Worm (Caenorhabditis elegans) whole organism, late embryonic: ENCODE measurements around the gene blos-2.

Source experiments
- ahr-1 ChIP-seq: sonication (generic microtip); optimal IDR thresholded peaks from 2 replicates; lab custom pipeline; 2016; ENCODE audit warnings: missing genetic modification characterization, missing compliant biosample characterization
- ceh-34 ChIP-seq: sonication (generic microtip); optimal IDR thresholded peaks from 2 replicates; lab custom pipeline; 2016; ENCODE audit warnings: mild to moderate bottlenecking, missing genetic modification characterization, missing compliant biosample characterization
- ceh-9 ChIP-seq: sonication (generic microtip); optimal IDR thresholded peaks from 2 replicates; lab custom pipeline; 2016; ENCODE audit warnings: mild to moderate bottlenecking, missing genetic modification characterization, inconsistent platforms, missing compliant biosample characterization
- elt-4 ChIP-seq: sonication (generic microtip); optimal IDR thresholded peaks from 2 replicates; lab custom pipeline; 2016; ENCODE audit warnings: missing genetic modification characterization, missing compliant biosample characterization
- fkh-10 ChIP-seq: fragments of 150-350 bp; optimal IDR thresholded peaks from 2 replicates; lab custom pipeline; 2014; ENCODE audit warnings: missing biosample characterization, missing genetic modification reagents, missing genetic modification characterization
- fkh-6 ChIP-seq: sonication (generic microtip); optimal IDR thresholded peaks from 2 replicates; lab custom pipeline; 2016; ENCODE audit warnings: missing genetic modification characterization, missing compliant biosample characterization
- hlh-6 ChIP-seq: sonication (generic microtip); optimal IDR thresholded peaks from 2 replicates; lab custom pipeline; 2016; ENCODE audit warnings: missing genotype, missing genetic modification characterization, missing compliant biosample characterization
- pha-4 ChIP-seq: fragments of 150-350 bp; optimal IDR thresholded peaks from 2 replicates; lab custom pipeline; 2018; ENCODE audit warnings: missing biosample characterization, missing genetic modification reagents, missing genetic modification characterization
- pqm-1 ChIP-seq: sonication (generic microtip); optimal IDR thresholded peaks from 2 replicates; lab custom pipeline; 2016; ENCODE audit warnings: missing genetic modification characterization, missing compliant biosample characterization
- sox-2 ChIP-seq: fragments of 200-800 bp; sonication (Bioruptor generic); IDR thresholded peaks from 2 replicates; pipeline ENCODE4 v1.3.6; 2022; ENCODE audit warnings: missing genetic modification reagents, missing genetic modification characterization, missing compliant biosample characterization
- tbx-2 ChIP-seq: sonication (generic microtip); optimal IDR thresholded peaks from 2 replicates; lab custom pipeline; 2016; ENCODE audit warnings: missing genetic modification characterization, missing compliant biosample characterization
- unc-3 ChIP-seq, 2 experiments: fragments of 200-800 bp in 1 of 2; sonication (Bioruptor generic) in 1 of 2; sonication (generic microtip) in 1 of 2; conservative IDR thresholded peaks in 1 of 2; optimal IDR thresholded peaks in 1 of 2; 2 replicates each; pipeline versions ENCODE4 v1.3.6 to Lab custom; 2016 to 2022; ENCODE audit warnings: missing compliant biosample characterization in 2 of 2, missing genetic modification characterization in 2 of 2, missing genetic modification reagents in 1 of 2
- unc-86 ChIP-seq: sonication (generic microtip); optimal IDR thresholded peaks from 2 replicates; lab custom pipeline; 2016; ENCODE audit warnings: missing genetic modification characterization, missing compliant biosample characterization

- TF ChIP-seq fkh-6 (no peak), sox-2 (GFP tag; lab: Robert Waterston, UW) (no peak), tbx-2 (tag; lab: Kevin White, UChicago) (no peak), pqm-1 (tag; lab: Kevin White, UChicago) (no peak), ceh-9 (tag; lab: Kevin White, UChicago) (no peak), ceh-34 (tag; lab: Kevin White, UChicago) (no peak), hlh-6 (tag; lab: Kevin White, UChicago) (no peak), unc-3 (GFP tag; conservative IDR thresholded peaks at IDR 0.05; lab: Robert Waterston, UW) (no peak), unc-3 (tag; optimal IDR thresholded peaks at IDR 0.05; lab: Kevin White, UChicago) (no peak), ahr-1 (no peak), pha-4 (tag; lab: Kevin White, UChicago) (no peak), fkh-10 (GFP tag; lab: Kevin White, UChicago) (no peak), elt-4 (no peak), unc-86 (no peak)
Observed at ce11 chrIV:6329339-6329738, 4.7 kb upstream of the blos-2 start, which contains the start of gene seu-1.
